Worm (Caenorhabditis elegans) whole organism, early embryonic: ENCODE data around the gene Y37A1A.2.

Source experiments
- B0310.2 ChIP-seq: sonication (generic microtip); optimal IDR thresholded peaks from 2 replicates; lab custom pipeline; 2016; ENCODE audit warnings: mild to moderate bottlenecking, missing genetic modification characterization, missing compliant biosample characterization
- F13C5.2 ChIP-seq: sonication (generic microtip); optimal IDR thresholded peaks from 2 replicates; lab custom pipeline; 2017; ENCODE audit warnings: mild to moderate bottlenecking, missing genetic modification characterization, inconsistent platforms, missing compliant biosample characterization
- aly-1 ChIP-seq: sonication (generic microtip); optimal IDR thresholded peaks from 2 replicates; lab custom pipeline; 2016; ENCODE audit warnings: missing genetic modification characterization, missing compliant biosample characterization
- ama-1 ChIP-seq: fragments of 150-350 bp; optimal IDR thresholded peaks from 2 replicates; lab custom pipeline; 2014
- ceh-13 ChIP-seq: fragments of 200-800 bp; sonication (Bioruptor generic); optimal IDR thresholded peaks from 2 replicates; lab custom pipeline; 2018; ENCODE audit warnings: mild to moderate bottlenecking, missing genetic modification characterization, missing compliant biosample characterization
- ceh-36 ChIP-seq: sonication (generic microtip); optimal IDR thresholded peaks from 2 replicates; lab custom pipeline; 2016; ENCODE audit warnings: missing genetic modification characterization, inconsistent platforms, missing compliant biosample characterization
- ets-7 ChIP-seq: sonication (generic microtip); optimal IDR thresholded peaks from 2 replicates; lab custom pipeline; 2016; ENCODE audit warnings: missing genotype, missing genetic modification characterization, missing compliant biosample characterization
- flt-1 ChIP-seq: fragments of 200-800 bp; sonication (Bioruptor generic); IDR thresholded peaks from 2 replicates; pipeline ENCODE4 v1.3.6; 2022; ENCODE audit warnings: missing genetic modification characterization, missing compliant biosample characterization
- hmbx-1 ChIP-seq: sonication (generic microtip); optimal IDR thresholded peaks from 2 replicates; lab custom pipeline; 2016; ENCODE audit warnings: mild to moderate bottlenecking, missing genetic modification characterization, missing compliant biosample characterization
- hmg-4 ChIP-seq: fragments of 200-800 bp; sonication (Bioruptor generic); optimal IDR thresholded peaks from 2 replicates; lab custom pipeline; 2018; ENCODE audit warnings: mild to moderate bottlenecking, missing genetic modification characterization, missing compliant biosample characterization
- hnd-1 ChIP-seq: sonication (generic microtip); optimal IDR thresholded peaks from 2 replicates; lab custom pipeline; 2016; ENCODE audit warnings: missing genetic modification characterization, missing compliant biosample characterization
- pes-1 ChIP-seq: fragments of 200-800 bp; sonication (Bioruptor generic); IDR thresholded peaks from 2 replicates; pipeline ENCODE4 v1.3.6; 2022; ENCODE audit warnings: missing genetic modification reagents, missing genetic modification characterization, missing compliant biosample characterization
- scrt-1 ChIP-seq: fragments of 200-800 bp; sonication (Bioruptor generic); IDR thresholded peaks from 2 replicates; pipeline ENCODE4 v1.3.6; 2022; ENCODE audit warnings: missing genetic modification characterization, missing compliant biosample characterization
- sea-1 ChIP-seq: fragments of 200-800 bp; sonication (Bioruptor generic); conservative IDR thresholded peaks from 2 replicates; pipeline ENCODE4 v1.3.6; 2022; ENCODE audit warnings: missing genetic modification characterization, missing compliant biosample characterization
- tbx-11 ChIP-seq: fragments of 200-800 bp; sonication (Bioruptor generic); IDR thresholded peaks from 2 replicates; pipeline ENCODE4 v1.3.6; 2022; ENCODE audit warnings: missing genetic modification characterization, missing compliant biosample characterization
- tbx-37 ChIP-seq: fragments of 200-800 bp; sonication (Bioruptor generic); conservative IDR thresholded peaks from 2 replicates; pipeline ENCODE4 v1.3.6; 2022; ENCODE audit warnings: missing genetic modification reagents, missing genetic modification characterization, missing compliant biosample characterization
- tra-4 ChIP-seq: sonication (generic microtip); optimal IDR thresholded peaks from 2 replicates; lab custom pipeline; 2017; ENCODE audit warnings: missing genetic modification characterization, missing compliant biosample characterization

Y37A1A.2 gene

DNA sequence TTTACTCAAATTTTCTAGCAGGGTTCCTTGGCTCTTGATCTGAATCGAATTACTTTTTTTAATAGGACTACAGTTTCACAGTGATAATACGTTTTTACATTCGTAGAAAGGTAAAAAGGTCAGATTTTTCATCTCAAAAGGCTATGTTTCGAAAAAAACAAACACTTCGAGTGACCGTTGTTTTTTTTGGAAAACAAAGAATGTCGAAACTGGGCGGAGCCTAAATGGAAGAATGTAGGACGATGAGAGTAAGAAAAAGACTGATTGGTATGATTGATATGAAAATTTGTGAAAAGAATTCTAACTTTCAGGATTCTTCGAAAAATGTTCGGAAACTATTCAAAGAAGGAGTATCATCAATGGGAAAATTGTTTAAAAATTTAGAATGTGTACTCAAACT, at the start of gene Y37A1A.2:
Gene Y37A1A.2, minus strand, starts transcription at position 101 of the 400 bp plus-strand sequence.
- TF ChIP-seq pes-1 (GFP tag; lab: Robert Waterston, UW), result no peak
- no peak for TF ChIP-seq aly-1
- no peak for TF ChIP-seq ceh-36 (tag; lab: Kevin White, UChicago)
- no peak for TF ChIP-seq ceh-13 (GFP tag; lab: Kevin White, UChicago)
- no peak for TF ChIP-seq flt-1 (GFP tag; lab: Robert Waterston, UW)
- TF ChIP-seq B0310.2 (tag; lab: Kevin White, UChicago), result no peak
- TF ChIP-seq ama-1 (lab: Kevin White, UChicago), result no peak
- TF ChIP-seq tra-4 (tag; lab: Kevin White, UChicago), result no peak
- no peak for TF ChIP-seq hmg-4 (GFP tag; lab: Kevin White, UChicago)
- no peak for TF ChIP-seq scrt-1
- no peak for TF ChIP-seq sea-1
- TF ChIP-seq hmbx-1 (tag; lab: Kevin White, UChicago), result no peak
- TF ChIP-seq F13C5.2 (tag; lab: Kevin White, UChicago), result no peak
- no peak for TF ChIP-seq tbx-37 (GFP tag; lab: Robert Waterston, UW)
- TF ChIP-seq hnd-1 (tag; lab: Kevin White, UChicago), result no peak
- no peak for TF ChIP-seq tbx-11 (GFP tag; lab: Robert Waterston, UW)

DNA sequence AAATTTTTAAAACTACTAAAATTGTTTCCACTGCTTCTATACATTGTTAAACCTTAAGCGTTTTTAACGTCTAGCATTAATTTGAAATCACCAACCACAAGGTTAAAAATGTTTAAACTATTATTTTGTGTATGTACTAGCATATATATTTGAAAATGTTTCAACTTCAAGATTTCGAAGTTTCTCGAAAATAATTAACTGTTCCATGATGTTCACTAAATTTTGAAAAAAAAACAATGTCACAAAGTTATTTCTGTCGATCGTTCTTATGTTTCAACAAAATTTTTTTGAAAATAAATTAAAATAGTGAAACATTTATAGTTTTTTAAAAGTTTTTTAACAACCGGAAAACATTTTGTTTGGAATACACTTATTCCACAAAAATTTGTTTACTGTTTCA, 41.7 kb upstream of the Y37A1A.2 start:
- TF ChIP-seq scrt-1, result no peak
- TF ChIP-seq tra-4 (tag; lab: Kevin White, UChicago), result no peak
- no peak for TF ChIP-seq ceh-13 (GFP tag; lab: Kevin White, UChicago)
- no peak for TF ChIP-seq ets-7
- TF ChIP-seq ceh-36 (tag; lab: Kevin White, UChicago), result no peak
- TF ChIP-seq F13C5.2 (tag; lab: Kevin White, UChicago), result no peak
- no peak for TF ChIP-seq pes-1 (GFP tag; lab: Robert Waterston, UW)
- no peak for TF ChIP-seq tbx-11 (GFP tag; lab: Robert Waterston, UW)
- no peak for TF ChIP-seq hmbx-1 (tag; lab: Kevin White, UChicago)
- TF ChIP-seq hnd-1 (tag; lab: Kevin White, UChicago), result no peak
- no peak for TF ChIP-seq tbx-37 (GFP tag; lab: Robert Waterston, UW)
- TF ChIP-seq sea-1, result no peak
- TF ChIP-seq B0310.2 (tag; lab: Kevin White, UChicago), result no peak

DNA sequence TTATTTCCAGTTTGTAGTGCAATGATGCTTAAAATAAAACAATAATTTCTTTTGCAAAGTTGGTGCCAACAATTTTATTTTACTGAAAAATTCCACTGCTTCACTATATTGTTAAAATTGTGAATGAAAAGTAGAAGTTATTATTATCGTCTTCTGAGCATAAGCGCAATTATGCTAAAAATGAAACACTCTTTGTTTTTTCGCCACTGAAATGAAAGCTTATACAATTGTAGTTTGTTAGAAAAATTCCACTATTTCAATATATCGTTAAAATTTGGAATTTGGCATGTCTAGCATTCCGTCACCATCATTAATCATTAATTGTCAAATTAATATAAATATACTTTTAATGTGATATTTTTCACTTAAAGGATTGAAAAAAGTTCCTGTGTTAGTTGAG, 41.1 kb upstream of the Y37A1A.2 start:
- TF ChIP-seq pes-1 (GFP tag; lab: Robert Waterston, UW) (no peak), ceh-36 (tag; lab: Kevin White, UChicago) (no peak)

DNA sequence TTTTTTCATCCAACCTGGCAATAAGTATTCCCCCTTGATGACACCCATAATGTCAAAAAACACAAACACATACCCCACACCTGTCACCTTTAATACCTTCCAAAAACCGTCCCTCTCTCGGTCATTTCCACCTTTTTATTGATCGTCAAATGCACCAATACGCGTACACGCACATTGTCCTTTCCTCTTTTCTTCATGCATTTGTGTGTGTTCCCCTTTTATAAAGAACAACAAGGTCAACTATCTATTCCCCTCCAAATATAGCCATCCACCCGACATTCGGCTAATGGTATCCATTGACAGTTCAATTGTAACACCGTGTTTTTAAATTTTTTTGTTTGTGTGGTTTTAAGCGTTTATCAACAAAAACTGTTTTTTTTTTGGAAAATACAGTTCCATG, 32.4 kb upstream of the Y37A1A.2 start:
- TF ChIP-seq hnd-1 (tag; lab: Kevin White, UChicago), result no peak
- 0 out of 2 replicates have a peak, but pooled peaks have one; percentile 15 for TF ChIP-seq tbx-11 (GFP tag; lab: Robert Waterston, UW)

DNA sequence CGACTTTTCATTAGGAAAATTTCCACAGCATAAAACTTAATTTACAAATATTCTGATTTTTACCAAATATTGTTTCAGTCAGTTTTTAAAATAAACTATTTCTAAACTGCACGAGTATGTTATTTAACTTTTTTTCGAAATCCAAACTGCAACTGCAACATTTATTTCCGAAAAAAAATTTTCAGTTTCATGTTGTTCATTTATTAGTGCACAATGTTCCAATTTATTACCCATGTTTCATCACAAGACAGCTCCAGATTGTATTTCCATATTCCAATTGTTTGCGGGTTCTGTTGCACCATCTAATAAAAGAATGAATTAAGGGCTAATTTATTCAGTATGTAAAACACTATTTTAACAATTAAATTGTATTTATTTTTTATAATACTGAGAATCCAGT, 28.8 kb upstream of the Y37A1A.2 start:
- TF ChIP-seq ets-7 (no peak), sea-1 (no peak), tbx-11 (GFP tag; lab: Robert Waterston, UW) (no peak), hmbx-1 (tag; lab: Kevin White, UChicago) (no peak), flt-1 (GFP tag; lab: Robert Waterston, UW) (no peak), ceh-13 (GFP tag; lab: Kevin White, UChicago) (no peak), F13C5.2 (tag; lab: Kevin White, UChicago) (no peak), ama-1 (lab: Kevin White, UChicago) (no peak), aly-1 (no peak), tra-4 (tag; lab: Kevin White, UChicago) (no peak), hnd-1 (tag; lab: Kevin White, UChicago) (no peak), B0310.2 (tag; lab: Kevin White, UChicago) (no peak), tbx-37 (GFP tag; lab: Robert Waterston, UW) (no peak), hmg-4 (GFP tag; lab: Kevin White, UChicago) (no peak), scrt-1 (no peak), ceh-36 (tag; lab: Kevin White, UChicago) (no peak), pes-1 (GFP tag; lab: Robert Waterston, UW) (no peak)

DNA sequence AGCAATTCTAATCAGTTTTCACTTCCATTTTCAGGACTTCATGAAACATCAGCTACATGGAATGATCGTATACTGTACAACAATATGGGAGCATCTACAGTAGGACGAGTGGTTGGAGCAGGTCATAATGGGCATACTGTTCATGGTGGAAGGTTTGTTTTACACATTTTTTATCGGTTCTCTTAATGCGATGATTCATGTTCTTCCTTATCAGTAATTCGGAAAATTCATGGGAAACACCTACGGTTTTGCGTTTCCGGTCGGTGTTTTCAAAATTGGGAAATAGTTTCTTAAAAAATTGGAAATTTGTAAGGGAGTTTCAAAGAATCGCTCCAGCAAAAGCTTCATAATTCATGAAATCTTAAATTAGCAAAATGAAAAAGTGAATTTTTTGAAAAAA, 28.0 kb upstream of the Y37A1A.2 start:
- no peak for TF ChIP-seq hmg-4 (GFP tag; lab: Kevin White, UChicago)
- TF ChIP-seq F13C5.2 (tag; lab: Kevin White, UChicago), result no peak
- no peak for TF ChIP-seq B0310.2 (tag; lab: Kevin White, UChicago)
- no peak for TF ChIP-seq ama-1 (lab: Kevin White, UChicago)
- TF ChIP-seq tbx-37 (GFP tag; lab: Robert Waterston, UW), result no peak
- TF ChIP-seq aly-1, result no peak
- no peak for TF ChIP-seq ceh-13 (GFP tag; lab: Kevin White, UChicago)
- TF ChIP-seq hmbx-1 (tag; lab: Kevin White, UChicago), result no peak
- no peak for TF ChIP-seq scrt-1
- TF ChIP-seq ets-7, result no peak
- TF ChIP-seq tbx-11 (GFP tag; lab: Robert Waterston, UW), result no peak
- no peak for TF ChIP-seq flt-1 (GFP tag; lab: Robert Waterston, UW)
- TF ChIP-seq tra-4 (tag; lab: Kevin White, UChicago), result no peak

DNA sequence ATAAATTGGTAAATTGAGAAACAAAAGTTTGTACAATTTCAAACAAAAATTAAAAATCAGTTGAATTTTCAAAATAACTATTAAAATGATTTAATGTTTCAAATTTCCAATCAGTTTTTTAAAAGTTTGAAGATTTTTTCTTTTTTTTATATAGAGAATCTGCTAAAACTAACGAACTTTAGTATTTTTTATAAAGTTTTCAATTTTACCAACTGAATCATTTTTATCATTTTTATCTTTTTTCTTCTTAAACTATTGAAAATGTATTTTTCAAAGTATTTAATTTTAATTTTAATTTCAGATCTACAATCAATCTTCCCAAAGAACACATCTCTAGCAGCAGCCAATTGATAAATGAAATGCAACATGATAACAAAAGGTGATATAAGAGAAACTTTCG, 21.3 kb upstream of the Y37A1A.2 start, which contains the start of gene Y37A1A.4:
Gene Y37A1A.4, plus strand, starts transcription at position 301 of the 400 bp plus-strand sequence.
- no peak for TF ChIP-seq pes-1 (GFP tag; lab: Robert Waterston, UW)
- TF ChIP-seq ceh-13 (GFP tag; lab: Kevin White, UChicago), result no peak
- TF ChIP-seq ama-1 (lab: Kevin White, UChicago), result no peak
- TF ChIP-seq B0310.2 (tag; lab: Kevin White, UChicago), result no peak
- TF ChIP-seq scrt-1, result no peak
- no peak for TF ChIP-seq hnd-1 (tag; lab: Kevin White, UChicago)
- TF ChIP-seq tra-4 (tag; lab: Kevin White, UChicago), result no peak
- no peak for TF ChIP-seq hmg-4 (GFP tag; lab: Kevin White, UChicago)
- TF ChIP-seq tbx-37 (GFP tag; lab: Robert Waterston, UW), result no peak
- no peak for TF ChIP-seq aly-1
- TF ChIP-seq flt-1 (GFP tag; lab: Robert Waterston, UW), result no peak
- TF ChIP-seq tbx-11 (GFP tag; lab: Robert Waterston, UW), result no peak
- no peak for TF ChIP-seq ets-7
- no peak for TF ChIP-seq sea-1
- TF ChIP-seq hmbx-1 (tag; lab: Kevin White, UChicago), result no peak
- TF ChIP-seq F13C5.2 (tag; lab: Kevin White, UChicago), result no peak
- no peak for TF ChIP-seq ceh-36 (tag; lab: Kevin White, UChicago)
